Worm (Caenorhabditis elegans): ENCODE measurements around the gene arc-1.

Gene arc-1

DNA sequence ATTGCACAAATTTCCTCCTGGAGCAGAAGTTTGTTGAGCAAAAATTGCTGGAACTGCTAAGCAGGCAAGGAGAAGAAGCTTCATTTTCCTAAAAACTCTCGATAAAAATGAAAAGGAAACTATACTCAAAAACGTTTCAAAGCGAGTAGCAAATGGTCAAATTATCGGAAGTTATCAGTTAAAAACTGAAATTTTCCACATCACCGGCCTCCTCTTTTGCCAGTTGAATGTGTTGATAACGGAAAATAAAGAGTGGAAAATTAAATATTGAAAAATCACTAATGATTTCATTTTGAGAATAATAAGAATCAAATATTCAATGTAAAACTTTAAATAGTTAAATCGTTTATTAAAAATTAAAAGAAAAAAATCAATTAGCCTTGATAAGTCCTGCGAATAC is 15.9 kb upstream of the arc-1 start, which contains the start of gene ZK1320.2:
ZK1320.2 (minus strand) TSS at position 88 of the 400 bp plus-strand sequence.
- no peak for TF ChIP-seq flt-1 (GFP tag; IDR thresholded peaks at IDR 0.05)
- TF ChIP-seq B0310.2 (tag; optimal IDR thresholded peaks at IDR 0.05), result no peak
- no peak for TF ChIP-seq hmg-4 (GFP tag; optimal IDR thresholded peaks at IDR 0.05)
- no peak for TF ChIP-seq tra-4 (tag; optimal IDR thresholded peaks at IDR 0.05)
- no peak for TF ChIP-seq pes-1 (GFP tag; IDR thresholded peaks at IDR 0.05)
- TF ChIP-seq tbx-11 (GFP tag; IDR thresholded peaks at IDR 0.05), result no peak
- TF ChIP-seq ceh-13 (GFP tag; optimal IDR thresholded peaks at IDR 0.05), result no peak
- TF ChIP-seq ceh-36 (tag; optimal IDR thresholded peaks at IDR 0.05), result no peak
- no peak for TF ChIP-seq hnd-1 (tag; optimal IDR thresholded peaks at IDR 0.05)
- TF ChIP-seq ama-1 (optimal IDR thresholded peaks at IDR 0.05), result no peak
- TF ChIP-seq F13C5.2 (tag; optimal IDR thresholded peaks at IDR 0.05), result no peak
- no peak for TF ChIP-seq sea-1 (GFP tag; conservative IDR thresholded peaks at IDR 0.05)
- no peak for TF ChIP-seq tbx-37 (GFP tag; conservative IDR thresholded peaks at IDR 0.05)
- no peak for TF ChIP-seq aly-1 (tag; optimal IDR thresholded peaks at IDR 0.05)
- TF ChIP-seq hmbx-1 (tag; optimal IDR thresholded peaks at IDR 0.05), result no peak
- TF ChIP-seq ets-7 (tag; optimal IDR thresholded peaks at IDR 0.05), result no peak
- TF ChIP-seq scrt-1 (GFP tag; IDR thresholded peaks at IDR 0.05), result no peak

DNA sequence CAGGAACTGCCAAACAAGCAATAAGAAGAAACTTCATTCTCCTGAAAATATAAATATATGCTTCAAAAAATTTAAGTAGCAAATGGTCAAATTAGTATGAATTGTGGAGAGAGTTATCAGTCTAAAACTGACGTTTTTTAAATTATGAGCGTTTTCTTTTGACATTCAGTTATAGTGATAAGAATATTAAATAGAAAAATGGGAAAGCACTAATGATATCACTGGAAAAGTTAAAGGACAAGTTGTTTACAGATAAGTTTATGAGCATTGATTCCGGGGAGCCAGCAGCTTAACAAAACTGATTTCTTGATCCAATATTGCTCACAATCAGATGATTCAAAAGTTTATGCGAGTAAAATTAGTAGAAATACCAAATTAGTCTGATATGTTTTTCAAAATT is 14.4 kb upstream of the arc-1 start, which contains the start of gene ZK1320.3:
ZK1320.3 (minus strand) TSS at position 41 of the 400 bp plus-strand sequence.
- TF ChIP-seq sea-1 (GFP tag; conservative IDR thresholded peaks at IDR 0.05), result no peak
- no peak for TF ChIP-seq hmg-4 (GFP tag; optimal IDR thresholded peaks at IDR 0.05)
- no peak for TF ChIP-seq pes-1 (GFP tag; IDR thresholded peaks at IDR 0.05)
- no peak for TF ChIP-seq ceh-36 (tag; optimal IDR thresholded peaks at IDR 0.05)
- no peak for TF ChIP-seq B0310.2 (tag; optimal IDR thresholded peaks at IDR 0.05)
- TF ChIP-seq ets-7 (tag; optimal IDR thresholded peaks at IDR 0.05), result no peak

DNA sequence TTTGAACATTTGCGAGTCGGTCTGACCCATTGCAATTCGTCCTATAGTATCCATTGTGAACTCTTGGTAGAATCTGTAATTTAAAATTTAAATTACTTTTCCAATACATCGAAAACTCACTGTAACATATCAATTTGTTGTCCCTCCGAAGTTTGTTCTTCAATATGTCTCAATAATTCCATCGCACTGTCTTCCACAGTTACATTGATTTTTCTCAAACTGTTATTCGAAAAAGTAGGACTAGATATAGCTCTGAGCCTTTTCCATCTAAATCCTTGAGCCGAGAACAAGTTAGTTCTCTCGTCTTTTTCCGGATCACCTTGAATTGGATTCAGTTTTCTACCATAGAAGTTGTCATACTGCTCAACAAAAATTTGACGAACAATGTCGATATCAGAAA is 12.6 kb upstream of the arc-1 start:
- TF ChIP-seq aly-1 (tag; optimal IDR thresholded peaks at IDR 0.05) (no peak), B0310.2 (tag; optimal IDR thresholded peaks at IDR 0.05) (no peak), ama-1 (optimal IDR thresholded peaks at IDR 0.05) (no peak), flt-1 (GFP tag; IDR thresholded peaks at IDR 0.05) (no peak), ceh-13 (GFP tag; optimal IDR thresholded peaks at IDR 0.05) (no peak), hnd-1 (tag; optimal IDR thresholded peaks at IDR 0.05) (no peak), tra-4 (tag; optimal IDR thresholded peaks at IDR 0.05) (no peak), tbx-11 (GFP tag; IDR thresholded peaks at IDR 0.05) (no peak), ets-7 (tag; optimal IDR thresholded peaks at IDR 0.05) (no peak), hmg-4 (GFP tag; optimal IDR thresholded peaks at IDR 0.05) (no peak), pes-1 (GFP tag; IDR thresholded peaks at IDR 0.05) (no peak)

DNA sequence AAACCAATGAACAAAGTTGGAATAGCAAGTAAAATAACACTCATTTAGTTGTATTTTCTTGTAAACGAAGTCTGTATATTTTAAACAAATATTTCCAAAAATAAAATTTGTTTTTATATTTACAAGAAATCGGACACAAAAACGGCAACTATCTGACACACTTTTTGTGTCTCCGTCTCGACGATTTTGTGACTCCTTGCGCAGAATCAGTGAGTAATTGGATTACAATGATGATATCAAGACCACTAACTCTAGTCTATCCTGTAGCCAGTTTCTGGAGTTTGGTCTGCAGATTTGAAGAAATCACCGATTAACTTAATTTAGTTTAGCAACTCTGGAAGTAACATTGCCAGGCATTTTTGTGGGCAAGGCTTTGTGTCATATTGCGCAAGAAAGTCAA is 12.0 kb upstream of the arc-1 start, which contains the start of gene cyp-13A10:
cyp-13A10 (minus strand) TSS at position 88 of the 400 bp plus-strand sequence.
- TF ChIP-seq flt-1 (GFP tag; IDR thresholded peaks at IDR 0.05) (no peak), ceh-36 (tag; optimal IDR thresholded peaks at IDR 0.05) (no peak), ceh-13 (GFP tag; optimal IDR thresholded peaks at IDR 0.05) (no peak), sea-1 (GFP tag; conservative IDR thresholded peaks at IDR 0.05) (no peak)

DNA sequence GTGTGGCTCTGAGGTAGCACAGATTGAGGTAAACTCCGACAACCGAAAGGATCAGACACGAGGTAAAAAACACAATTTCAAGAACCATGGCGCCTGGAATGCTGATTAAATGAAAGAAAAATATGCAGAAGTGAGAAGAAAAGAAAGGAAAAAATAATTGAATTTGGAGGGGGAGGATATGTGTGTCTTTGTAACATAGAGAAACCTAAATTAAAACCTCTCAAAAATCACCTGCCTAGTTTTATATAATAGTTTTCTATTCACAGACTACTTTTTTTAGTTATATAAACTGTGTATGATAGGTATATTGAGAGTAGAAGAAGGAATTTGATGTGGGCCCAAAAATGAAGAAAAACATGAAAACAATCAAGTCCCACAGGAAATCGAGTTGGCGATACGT is 9.2 kb upstream of the arc-1 start, which contains the start of gene ZK1320.5:
ZK1320.5 (minus strand) TSS at position 101 of the 400 bp plus-strand sequence.
- TF ChIP-seq pes-1 (GFP tag; IDR thresholded peaks at IDR 0.05) (no peak), flt-1 (GFP tag; IDR thresholded peaks at IDR 0.05) (no peak), sea-1 (GFP tag; conservative IDR thresholded peaks at IDR 0.05) (no peak), hmbx-1 (tag; optimal IDR thresholded peaks at IDR 0.05) (no peak), ceh-13 (GFP tag; optimal IDR thresholded peaks at IDR 0.05) (no peak), hmg-4 (GFP tag; optimal IDR thresholded peaks at IDR 0.05) (no peak), tra-4 (tag; optimal IDR thresholded peaks at IDR 0.05) (no peak), scrt-1 (GFP tag; IDR thresholded peaks at IDR 0.05) (no peak), aly-1 (tag; optimal IDR thresholded peaks at IDR 0.05) (no peak)

DNA sequence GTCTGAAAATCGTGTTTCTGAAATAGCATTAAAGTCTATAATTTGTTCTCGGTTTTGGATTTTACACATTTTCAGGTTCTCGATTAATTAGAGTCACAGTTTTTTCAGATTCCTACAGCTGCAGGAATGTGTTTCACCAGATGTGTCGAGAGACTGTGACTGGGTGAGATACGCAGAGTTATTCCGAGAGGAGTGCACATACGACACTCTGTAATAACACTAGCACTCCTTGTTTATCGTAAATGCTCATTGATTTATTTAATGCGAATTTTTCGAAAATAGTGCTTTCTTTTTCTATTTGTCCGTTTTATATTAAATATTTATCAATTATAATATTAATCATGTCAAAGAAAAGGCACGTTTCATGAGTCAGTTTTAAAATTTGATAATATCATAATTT is 7.4 kb upstream of the arc-1 start, which contains the start of gene ZK1320.11:
ZK1320.11 (plus strand) TSS at position 243 of the 400 bp plus-strand sequence.
- no peak for TF ChIP-seq hmbx-1 (tag; optimal IDR thresholded peaks at IDR 0.05)
- no peak for TF ChIP-seq F13C5.2 (tag; optimal IDR thresholded peaks at IDR 0.05)
- no peak for TF ChIP-seq scrt-1 (GFP tag; IDR thresholded peaks at IDR 0.05)
- TF ChIP-seq sea-1 (GFP tag; conservative IDR thresholded peaks at IDR 0.05), result no peak
- TF ChIP-seq hnd-1 (tag; optimal IDR thresholded peaks at IDR 0.05), result no peak
- no peak for TF ChIP-seq flt-1 (GFP tag; IDR thresholded peaks at IDR 0.05)
- TF ChIP-seq hmg-4 (GFP tag; optimal IDR thresholded peaks at IDR 0.05), result no peak

DNA sequence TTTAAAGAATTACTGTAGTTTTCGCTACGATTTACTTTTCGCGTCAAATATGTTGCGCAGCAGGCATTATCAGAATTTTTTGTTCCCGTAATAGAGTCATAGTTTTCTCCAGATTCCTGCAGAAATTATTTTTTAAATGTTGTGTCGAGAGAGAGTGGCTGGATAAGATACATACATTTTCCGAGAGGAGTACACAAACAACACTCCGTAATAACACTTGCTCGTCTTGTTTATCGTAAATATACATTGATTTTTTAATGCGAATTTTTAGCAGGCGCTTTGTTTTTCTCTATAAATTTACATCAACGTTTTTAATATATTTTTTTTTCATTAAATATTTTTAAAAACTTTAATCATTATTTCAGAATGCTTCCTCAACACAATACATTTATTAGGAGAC is 5.8 kb upstream of the arc-1 start, which contains the start of gene taf-8:
taf-8 (plus strand) TSS at position 360 of the 400 bp plus-strand sequence.
- peak; percentile 7 for TF ChIP-seq F13C5.2 (tag; optimal IDR thresholded peaks at IDR 0.05)
- TF ChIP-seq ama-1 (optimal IDR thresholded peaks at IDR 0.05), result no peak

DNA sequence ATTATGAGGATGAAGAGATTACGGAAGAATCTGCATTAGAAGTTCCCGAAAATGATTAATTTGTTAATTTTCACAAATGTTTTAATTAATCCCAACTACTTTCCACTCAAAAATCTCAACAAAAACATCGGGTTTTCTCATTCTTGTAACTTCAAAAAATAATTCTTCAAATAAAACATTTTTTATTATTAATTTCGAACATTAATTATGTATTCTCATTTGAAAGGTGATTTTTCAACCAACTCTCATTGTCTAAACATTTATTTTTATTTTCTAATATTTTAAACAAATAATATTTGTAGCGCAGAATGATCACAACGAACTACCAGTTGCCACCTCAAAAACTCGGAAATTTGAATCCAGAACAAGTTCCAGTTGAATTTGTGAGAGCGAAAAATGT is 3.5 kb upstream of the arc-1 start, which contains the start of gene ZK1320.7:
ZK1320.7 (plus strand) TSS at position 301 of the 400 bp plus-strand sequence.
- TF ChIP-seq ets-7 (tag; optimal IDR thresholded peaks at IDR 0.05), result no peak

DNA sequence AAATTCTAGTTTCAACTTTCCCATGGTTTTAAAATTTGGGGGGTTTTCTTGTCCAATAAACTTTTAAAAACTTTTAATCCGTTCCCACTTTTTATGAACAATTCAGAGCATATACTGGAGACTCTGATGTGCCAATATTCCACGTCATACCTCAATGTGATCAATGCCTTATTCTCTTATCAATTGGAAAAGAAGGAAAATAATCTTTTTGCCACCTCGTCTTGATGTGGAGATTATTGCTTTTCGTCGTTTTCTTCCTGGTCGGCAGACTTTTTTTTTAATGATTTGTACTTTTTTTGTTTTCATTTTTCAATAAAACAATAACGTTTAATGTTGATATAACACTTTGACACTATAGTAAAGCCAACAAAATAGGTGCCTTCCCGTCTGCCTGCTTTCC is 2.7 kb downstream of the arc-1 start:
- TF ChIP-seq flt-1 (GFP tag; IDR thresholded peaks at IDR 0.05) (no peak), pes-1 (GFP tag; IDR thresholded peaks at IDR 0.05) (no peak), ama-1 (optimal IDR thresholded peaks at IDR 0.05) (no peak), ceh-13 (GFP tag; optimal IDR thresholded peaks at IDR 0.05) (no peak), hmg-4 (GFP tag; optimal IDR thresholded peaks at IDR 0.05) (no peak), scrt-1 (GFP tag; IDR thresholded peaks at IDR 0.05) (no peak), tbx-11 (GFP tag; IDR thresholded peaks at IDR 0.05) (no peak), ets-7 (tag; optimal IDR thresholded peaks at IDR 0.05) (no peak), tbx-37 (GFP tag; conservative IDR thresholded peaks at IDR 0.05) (no peak), B0310.2 (tag; optimal IDR thresholded peaks at IDR 0.05) (no peak), hnd-1 (tag; optimal IDR thresholded peaks at IDR 0.05) (no peak), ceh-36 (tag; optimal IDR thresholded peaks at IDR 0.05) (no peak), hmbx-1 (tag; optimal IDR thresholded peaks at IDR 0.05) (no peak), aly-1 (tag; optimal IDR thresholded peaks at IDR 0.05) (no peak), sea-1 (GFP tag; conservative IDR thresholded peaks at IDR 0.05) (no peak)
